Worm (Caenorhabditis elegans): ENCODE data around the gene C53A5.9.

Gene C53A5.9

DNA sequence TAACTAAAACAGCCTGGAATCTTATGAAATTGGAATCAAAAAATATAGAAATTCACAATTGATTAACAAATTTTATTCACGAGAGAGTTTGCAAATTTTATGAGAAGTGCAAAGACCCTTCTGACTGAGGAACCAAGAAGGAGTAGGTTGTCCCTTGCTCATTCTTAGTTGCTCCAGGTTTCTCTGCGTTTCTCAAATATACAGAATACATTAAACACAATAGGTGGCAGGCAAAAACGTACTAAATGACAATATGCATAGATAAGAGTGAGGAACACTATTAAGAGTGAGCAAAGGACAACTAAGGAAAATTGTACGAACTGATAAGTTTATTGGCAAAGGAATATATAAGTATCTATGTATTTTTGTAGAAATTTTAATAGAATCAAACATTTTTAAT, at the start of gene C53A5.9:
C53A5.9 (minus strand) TSS at position 101 of the 400 bp plus-strand sequence.
- no peak for TF ChIP-seq ama-1 (optimal IDR thresholded peaks at IDR 0.05)
- TF ChIP-seq nhr-11 (tag; optimal IDR thresholded peaks at IDR 0.05) = no peak
- no peak for TF ChIP-seq nhr-23 (tag; optimal IDR thresholded peaks at IDR 0.05)
- no peak for TF ChIP-seq pqm-1 (tag; optimal IDR thresholded peaks at IDR 0.05)
- no peak for TF ChIP-seq ceh-16 (tag; optimal IDR thresholded peaks at IDR 0.05)
- TF ChIP-seq jun-1 (tag; optimal IDR thresholded peaks at IDR 0.05) = no peak
- TF ChIP-seq snpc-4 (tag; optimal IDR thresholded peaks at IDR 0.05) = no peak
- TF ChIP-seq elt-2 (tag; optimal IDR thresholded peaks at IDR 0.05) = no peak
- TF ChIP-seq skn-1 (tag; optimal IDR thresholded peaks at IDR 0.05) = no peak
- TF ChIP-seq nhr-77 (tag; optimal IDR thresholded peaks at IDR 0.05) = no peak
- TF ChIP-seq ztf-4 (tag; optimal IDR thresholded peaks at IDR 0.05) = no peak

DNA sequence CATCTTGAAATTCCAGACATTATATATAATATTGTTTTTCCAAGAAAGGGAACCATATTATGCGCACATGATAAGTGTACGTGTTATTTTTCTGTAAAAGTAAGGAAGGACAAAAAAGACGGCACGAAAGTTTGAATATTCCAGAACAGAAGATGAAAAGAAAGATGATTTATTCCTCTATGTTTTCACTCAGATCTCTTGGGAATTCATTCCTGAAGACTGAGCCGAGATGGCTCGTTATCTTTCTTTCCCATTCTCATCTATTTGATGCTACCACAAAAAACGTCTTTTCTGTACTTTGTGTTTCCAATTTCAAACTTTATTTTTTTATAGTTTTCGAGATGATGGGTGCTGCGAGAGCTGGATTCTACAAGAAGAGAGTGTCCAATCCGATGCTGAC, 45.1 kb upstream of the C53A5.9 start:
- no peak for TF ChIP-seq pqm-1 (tag; optimal IDR thresholded peaks at IDR 0.05)
- TF ChIP-seq snpc-4 (tag; optimal IDR thresholded peaks at IDR 0.05) = no peak
- TF ChIP-seq elt-1 (tag; optimal IDR thresholded peaks at IDR 0.05) = peak; percentile 66

ce11 chrV:14599972-14600371, 41.3 kb upstream of the C53A5.9 start, which contains the start of gene glb-22:
Gene glb-22, plus strand, starts transcription at chrV:14600272.
- TF ChIP-seq fkh-2 (tag; optimal IDR thresholded peaks at IDR 0.05) (no peak), unc-39 (tag; optimal IDR thresholded peaks at IDR 0.05) (no peak)

DNA sequence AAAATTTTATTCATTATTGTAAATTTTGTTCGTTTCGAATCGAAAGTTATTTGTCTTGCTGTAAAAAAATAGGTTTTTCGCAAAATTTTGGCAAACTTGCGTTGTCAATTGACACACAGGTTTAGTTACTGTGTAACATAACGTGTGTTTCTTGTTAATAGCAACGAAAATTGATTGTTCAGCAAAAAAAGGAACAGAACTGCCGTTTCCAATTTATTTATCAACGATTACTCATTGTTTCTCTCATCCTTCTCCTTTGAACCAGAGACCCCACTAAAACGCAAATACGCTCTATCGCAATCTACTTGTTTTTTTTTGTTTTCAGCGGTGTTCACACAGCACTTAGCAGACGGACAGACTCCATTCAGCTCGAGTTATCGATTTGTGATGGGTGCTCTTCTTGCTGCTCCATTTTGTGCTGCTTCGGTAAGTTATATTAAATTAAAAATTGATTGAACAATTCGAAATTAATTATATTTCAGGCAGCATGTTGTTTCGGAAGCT, 39.1 kb upstream of the C53A5.9 start, which contains the start of gene R11H6.2:
R11H6.2 (plus strand) TSS at position 326 of the 504 bp plus-strand sequence.
- TF ChIP-seq nhr-77 (tag; optimal IDR thresholded peaks at IDR 0.05) = no peak
- peak; percentile 37 for TF ChIP-seq nhr-25 (tag; optimal IDR thresholded peaks at IDR 0.05)
- TF ChIP-seq sea-2 (GFP tag; optimal IDR thresholded peaks at IDR 0.05) = no peak
- no peak for TF ChIP-seq ama-1 (optimal IDR thresholded peaks at IDR 0.05)
- peak; percentile 16 for TF ChIP-seq elt-2 (tag; optimal IDR thresholded peaks at IDR 0.05)
- TF ChIP-seq daf-12 (tag; optimal IDR thresholded peaks at IDR 0.05) = no peak
- peak; percentile 5 for TF ChIP-seq egl-5 (tag; optimal IDR thresholded peaks at IDR 0.05)
- TF ChIP-seq hmg-11 (tag; optimal IDR thresholded peaks at IDR 0.05) = peak; percentile 44
- peak; percentile 44 for TF ChIP-seq nfya-1 (tag; optimal IDR thresholded peaks at IDR 0.05; ENCODE audit: insufficient read depth)
- TF ChIP-seq eor-1 (tag; optimal IDR thresholded peaks at IDR 0.05) = no peak
- TF ChIP-seq R02D3.7 (tag; optimal IDR thresholded peaks at IDR 0.05) = no peak
- no peak for TF ChIP-seq zag-1 (tag; optimal IDR thresholded peaks at IDR 0.05)
- no peak for TF ChIP-seq unc-39 (tag; optimal IDR thresholded peaks at IDR 0.05)
- no peak for TF ChIP-seq mdl-1 (tag; optimal IDR thresholded peaks at IDR 0.05)
- peak; percentile 51 for TF ChIP-seq snpc-4 (tag; optimal IDR thresholded peaks at IDR 0.05)
- no peak for TF ChIP-seq elt-1 (tag; optimal IDR thresholded peaks at IDR 0.05)
- TF ChIP-seq mml-1 (tag; optimal IDR thresholded peaks at IDR 0.05) = no peak
- peak; percentile 16 for TF ChIP-seq pqm-1 (tag; optimal IDR thresholded peaks at IDR 0.05)
- TF ChIP-seq elt-3 (tag; optimal IDR thresholded peaks at IDR 0.05) = no peak
- no peak for TF ChIP-seq skn-1 (tag; optimal IDR thresholded peaks at IDR 0.05)
- no peak for TF ChIP-seq pha-4 (tag; optimal IDR thresholded peaks at IDR 0.05)
- peak; percentile 31 for TF ChIP-seq lin-39 (tag; optimal IDR thresholded peaks at IDR 0.05)
- no peak for TF ChIP-seq ztf-11 (tag; optimal IDR thresholded peaks at IDR 0.05)
- TF ChIP-seq lin-15B (tag; optimal IDR thresholded peaks at IDR 0.05) = peak; percentile 65
- TF ChIP-seq nhr-11 (tag; optimal IDR thresholded peaks at IDR 0.05) = no peak
- TF ChIP-seq ZK546.5 (tag; optimal IDR thresholded peaks at IDR 0.05) = no peak
- TF ChIP-seq tbx-2 (tag; optimal IDR thresholded peaks at IDR 0.05) = no peak
- no peak for TF ChIP-seq aly-2 (tag; optimal IDR thresholded peaks at IDR 0.05)

ce11 chrV:14597005-14597680, 38.5 kb upstream of the C53A5.9 start, which contains the start of gene pes-9:
Gene pes-9, minus strand, starts transcription at chrV:14597034.
- TF ChIP-seq nhr-237 (tag; optimal IDR thresholded peaks at IDR 0.05) (no peak), elt-2 (tag; optimal IDR thresholded peaks at IDR 0.05) (peak; percentile 68), ztf-4 (tag; optimal IDR thresholded peaks at IDR 0.05) (no peak), pqm-1 (tag; optimal IDR thresholded peaks at IDR 0.05) (peak; percentile 24)
